Worm (Caenorhabditis elegans) whole organism, young adult: ENCODE data around the gene rgs-3.
A peak's percentile ranks its signal among the peaks of the same experiment; 100 is the strongest.
"Not testable (repeated sequence)": the region's sequence is repeated elsewhere in the genome, so short reads cannot be mapped to it uniquely, and the experiment has no call there.

Experiments
- B0019.2 ChIP-seq: fragments of 200-800 bp; sonication (Bioruptor generic); conservative IDR thresholded peaks from 2 replicates; pipeline ENCODE4 v1.3.6; 2022; ENCODE audit warnings: missing genetic modification reagents, missing genetic modification characterization, missing compliant biosample characterization
- D2030.7 ChIP-seq: fragments of 200-800 bp; sonication (Bioruptor generic); IDR thresholded peaks from 2 replicates; pipeline ENCODE4 v1.3.6; 2022; ENCODE audit warnings: missing genetic modification reagents, missing genetic modification characterization, missing compliant biosample characterization
- K12H6.12 ChIP-seq: fragments of 200-800 bp; sonication (Bioruptor generic); optimal IDR thresholded peaks from 2 replicates; lab custom pipeline; 2018; ENCODE audit warnings: mild to moderate bottlenecking, missing genetic modification characterization, missing compliant biosample characterization
- Y56A3A.18 ChIP-seq: fragments of 200-800 bp; sonication (Bioruptor generic); IDR thresholded peaks from 2 replicates; pipeline ENCODE4 v1.3.6; 2022; ENCODE audit warnings: missing genetic modification reagents, missing genetic modification characterization, missing compliant biosample characterization
- ZK185.1 ChIP-seq: sonication (generic microtip); optimal IDR thresholded peaks from 2 replicates; lab custom pipeline; 2016; ENCODE audit warnings: mild to moderate bottlenecking, missing genetic modification characterization, missing compliant biosample characterization; ENCODE audit not compliant: poor library complexity, severe bottlenecking
- aptf-2 ChIP-seq: fragments of 200-800 bp; sonication (Bioruptor generic); conservative IDR thresholded peaks from 2 replicates; pipeline ENCODE4 v1.3.6; 2022; ENCODE audit warnings: missing genetic modification reagents, missing genetic modification characterization, missing compliant biosample characterization
- atf-7 ChIP-seq: sonication (generic microtip); optimal IDR thresholded peaks from 2 replicates; lab custom pipeline; 2017; ENCODE audit warnings: mild to moderate bottlenecking, missing genetic modification characterization, missing compliant biosample characterization
- attf-6 ChIP-seq: fragments of 200-800 bp; sonication (Bioruptor generic); IDR thresholded peaks from 2 replicates; pipeline ENCODE4 v1.3.6; 2022; ENCODE audit warnings: missing genetic modification reagents, missing genetic modification characterization, missing compliant biosample characterization
- ceh-58 ChIP-seq: fragments of 200-800 bp; sonication (Bioruptor generic); IDR thresholded peaks from 2 replicates; pipeline ENCODE4 v1.3.6; 2022; ENCODE audit warnings: missing genetic modification characterization, missing compliant biosample characterization
- dpl-1 ChIP-seq: fragments of 150-350 bp; optimal IDR thresholded peaks from 2 replicates; lab custom pipeline; 2014; ENCODE audit warnings: missing biosample characterization, missing genetic modification reagents, missing genetic modification characterization
- ekl-4 ChIP-seq: fragments of 200-800 bp; sonication (Bioruptor generic); IDR thresholded peaks from 2 replicates; pipeline ENCODE4 v1.3.6; 2022; ENCODE audit warnings: missing genetic modification reagents, missing genetic modification characterization, missing compliant biosample characterization
- hlh-12 ChIP-seq: sonication (generic microtip); optimal IDR thresholded peaks from 2 replicates; lab custom pipeline; 2016; ENCODE audit warnings: missing genetic modification characterization, missing compliant biosample characterization
- hmg-1.2 ChIP-seq: fragments of 200-800 bp; sonication (Bioruptor generic); IDR thresholded peaks from 2 replicates; pipeline ENCODE4 v1.3.6; 2022; ENCODE audit warnings: missing genetic modification reagents, missing genetic modification characterization, missing compliant biosample characterization
- hsf-1 ChIP-seq: fragments of 200-800 bp; sonication (Bioruptor generic); IDR thresholded peaks from 2 replicates; pipeline ENCODE4 v1.3.6; 2022; ENCODE audit warnings: missing genetic modification reagents, missing genetic modification characterization, missing compliant biosample characterization
- let-607 ChIP-seq, 2 experiments: fragments of 200-800 bp in 1 of 2; sonication (Bioruptor generic) in 1 of 2; sonication (generic microtip) in 1 of 2; optimal IDR thresholded peaks; 2 replicates each; lab custom pipeline; 2016 to 2018; ENCODE audit warnings: mild to moderate bottlenecking in 2 of 2, missing compliant biosample characterization in 2 of 2, missing genetic modification characterization in 2 of 2, moderate library complexity in 2 of 2, missing genotype in 1 of 2
- lin-26 ChIP-seq: fragments of 200-800 bp; sonication (Bioruptor generic); IDR thresholded peaks from 2 replicates; pipeline ENCODE4 v1.3.6; 2022; ENCODE audit warnings: missing genetic modification reagents, missing genetic modification characterization, missing compliant biosample characterization
- lin-40 ChIP-seq: sonication (generic microtip); optimal IDR thresholded peaks from 2 replicates; lab custom pipeline; 2016; ENCODE audit warnings: missing genetic modification characterization, mild to moderate bottlenecking, missing compliant biosample characterization, missing genotype, missing genetic modification reagents
- lir-1 ChIP-seq: fragments of 200-800 bp; sonication (Bioruptor generic); conservative IDR thresholded peaks from 2 replicates; pipeline ENCODE4 v1.3.6; 2022; ENCODE audit warnings: missing genetic modification reagents, missing genetic modification characterization, missing compliant biosample characterization
- lsl-1 ChIP-seq: fragments of 200-800 bp; sonication (Bioruptor generic); optimal IDR thresholded peaks from 2 replicates; lab custom pipeline; 2018; ENCODE audit warnings: mild to moderate bottlenecking, missing genetic modification characterization, moderate library complexity, missing compliant biosample characterization
- madf-10 ChIP-seq: sonication (generic microtip); optimal IDR thresholded peaks from 2 replicates; lab custom pipeline; 2016; ENCODE audit warnings: mild to moderate bottlenecking, missing genetic modification characterization, missing compliant biosample characterization
- madf-3 ChIP-seq: fragments of 200-800 bp; sonication (Bioruptor generic); IDR thresholded peaks from 2 replicates; pipeline ENCODE4 v1.3.6; 2022; ENCODE audit warnings: missing genetic modification reagents, missing genetic modification characterization, missing compliant biosample characterization
- madf-6 ChIP-seq: fragments of 200-800 bp; sonication (Bioruptor generic); IDR thresholded peaks from 2 replicates; pipeline ENCODE4 v1.3.6; 2022; ENCODE audit warnings: missing genetic modification reagents, missing genetic modification characterization, missing compliant biosample characterization
- madf-8 ChIP-seq: fragments of 200-800 bp; sonication (Bioruptor generic); conservative IDR thresholded peaks from 2 replicates; pipeline ENCODE4 v1.3.6; 2022; ENCODE audit warnings: missing genetic modification reagents, missing genetic modification characterization, missing compliant biosample characterization
- nhr-27 ChIP-seq: fragments of 200-800 bp; sonication (Bioruptor generic); optimal IDR thresholded peaks from 2 replicates; lab custom pipeline; 2018; ENCODE audit warnings: mild to moderate bottlenecking, missing genetic modification characterization, moderate library complexity, missing compliant biosample characterization
- pbrm-1 ChIP-seq: fragments of 200-800 bp; sonication (Bioruptor generic); IDR thresholded peaks from 2 replicates; pipeline ENCODE4 v1.3.6; 2022; ENCODE audit warnings: missing genetic modification reagents, missing genetic modification characterization, missing compliant biosample characterization
- rcor-1 ChIP-seq: fragments of 200-800 bp; sonication (Bioruptor generic); IDR thresholded peaks from 2 replicates; pipeline ENCODE4 v1.3.6; 2022; ENCODE audit warnings: missing genetic modification reagents, missing genetic modification characterization, missing compliant biosample characterization
- rpc-1 ChIP-seq, 2 experiments: fragments of 150-350 bp in 1 of 2; sonication (generic microtip) in 1 of 2; optimal IDR thresholded peaks; 2 replicates each; lab custom pipeline; 2014 to 2018; ENCODE audit warnings: missing biosample characterization in 1 of 2, missing genetic modification characterization in 1 of 2, missing genetic modification reagents in 1 of 2, missing genotype in 1 of 2
- sptf-2 ChIP-seq: fragments of 200-800 bp; sonication (Bioruptor generic); optimal IDR thresholded peaks from 2 replicates; lab custom pipeline; 2018; ENCODE audit warnings: mild to moderate bottlenecking, missing genetic modification characterization, missing compliant biosample characterization
- tbp1 ChIP-seq: fragments of 200-800 bp; sonication (Bioruptor generic); optimal IDR thresholded peaks from 2 replicates; lab custom pipeline; 2018; ENCODE audit warnings: mild to moderate bottlenecking, missing genetic modification characterization, missing compliant biosample characterization
- tbx-9 ChIP-seq: sonication (generic microtip); optimal IDR thresholded peaks from 2 replicates; lab custom pipeline; 2016; ENCODE audit warnings: borderline replicate concordance, missing genetic modification characterization, inconsistent platforms, missing compliant biosample characterization
- xnd-1 ChIP-seq: sonication (generic microtip); optimal IDR thresholded peaks from 2 replicates; lab custom pipeline; 2016; ENCODE audit warnings: missing genotype, missing genetic modification reagents, missing genetic modification characterization, missing compliant biosample characterization
- ztf-22 ChIP-seq: fragments of 200-800 bp; sonication (Bioruptor generic); optimal IDR thresholded peaks from 2 replicates; lab custom pipeline; 2018; ENCODE audit warnings: mild to moderate bottlenecking, missing genetic modification characterization, moderate library complexity, missing compliant biosample characterization
- ztf-25 ChIP-seq: fragments of 200-800 bp; sonication (Bioruptor generic); IDR thresholded peaks from 2 replicates; pipeline ENCODE4 v1.3.6; 2022; ENCODE audit warnings: missing genetic modification reagents, missing genetic modification characterization, missing compliant biosample characterization

Gene rgs-3

DNA sequence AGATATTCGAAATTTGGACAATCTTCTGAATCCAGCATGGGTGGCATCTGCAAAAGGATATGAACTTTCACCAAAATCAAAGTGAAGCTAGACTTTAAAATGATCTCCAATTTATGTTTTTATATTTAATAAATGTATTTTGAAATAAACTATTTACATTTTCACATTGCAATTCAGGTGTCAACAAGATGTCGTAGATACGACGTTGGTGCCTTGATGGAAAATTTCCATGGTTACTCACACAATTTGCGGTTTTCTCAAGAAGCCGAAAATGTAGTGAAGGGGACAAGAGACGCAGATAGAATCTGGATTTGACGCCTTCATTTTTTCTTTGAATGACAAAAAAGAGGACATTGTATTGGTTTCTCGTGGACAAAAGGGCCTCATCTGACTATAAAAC lies at the start of gene rgs-3:
Gene rgs-3 (plus strand): TSS at position 301 of the 400 bp plus-strand sequence.
- TF ChIP-seq K12H6.12 (tag; lab: Kevin White, UChicago) (no peak), tbx-9 (tag; lab: Kevin White, UChicago) (no peak), madf-3 (GFP tag; lab: Robert Waterston, UW) (no peak), lir-1 (GFP tag; lab: Robert Waterston, UW) (no peak), B0019.2 (GFP tag; lab: Robert Waterston, UW) (no peak), madf-6 (GFP tag; lab: Robert Waterston, UW) (no peak), ZK185.1 (tag; lab: Kevin White, UChicago) (no peak), madf-8 (GFP tag; lab: Robert Waterston, UW) (no peak), let-607 (tag; optimal IDR thresholded peaks at IDR 0.05; lab: Kevin White, UChicago) (no peak), aptf-2 (no peak), ztf-22 (GFP tag; lab: Kevin White, UChicago) (no peak), xnd-1 (tag; lab: Kevin White, UChicago) (no peak), nhr-27 (tag; lab: Kevin White, UChicago) (no peak), dpl-1 (GFP tag; lab: Kevin White, UChicago) (no peak)
- TF ChIP-seq, all 124 proteins: peak for 0

DNA sequence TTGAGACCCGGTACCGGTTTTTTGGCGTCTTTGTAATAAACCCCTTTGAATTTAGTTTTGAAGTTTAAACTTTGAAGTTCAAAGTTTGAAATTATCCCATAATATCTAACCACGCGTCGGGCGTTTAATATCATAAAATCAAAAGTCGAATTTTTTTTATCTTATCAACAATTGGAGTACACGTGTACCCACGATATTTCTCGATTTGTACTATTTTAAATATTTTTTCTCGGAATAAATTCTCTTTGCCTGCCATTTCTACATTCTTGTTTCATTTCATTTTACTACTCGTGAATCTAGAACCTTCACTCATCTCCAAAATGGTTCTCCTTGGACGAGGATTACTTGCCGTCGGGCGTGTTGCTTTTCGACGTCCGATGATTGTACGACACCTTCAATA lies 49.5 kb upstream of the rgs-3 start, which contains the start of gene gldc-1:
Gene gldc-1 (plus strand): TSS at position 301 of the 400 bp plus-strand sequence.
- TF ChIP-seq madf-6 (GFP tag; lab: Robert Waterston, UW): no peak
- no peak for TF ChIP-seq ekl-4 (GFP tag; lab: Robert Waterston, UW)
- no peak for TF ChIP-seq atf-7
- TF ChIP-seq lsl-1: no peak
- TF ChIP-seq madf-10 (tag; lab: Kevin White, UChicago): no peak
- no peak for TF ChIP-seq pbrm-1
- TF ChIP-seq lin-40 (tag; lab: Kevin White, UChicago): no peak
- TF ChIP-seq hlh-12: no peak
- TF ChIP-seq sptf-2 (GFP tag; lab: Kevin White, UChicago): no peak
- TF ChIP-seq, all 124 proteins: peak for 0

- TF ChIP-seq hsf-1: peak; percentile 70; the same call in 1 of the 2 replicates
- peak; percentile 61; the same call in 1 of the 2 replicates for TF ChIP-seq ekl-4 (GFP tag; lab: Robert Waterston, UW)
- not testable (repeated sequence) for TF ChIP-seq rpc-1 (optimal IDR thresholded peaks at IDR 0.05; lab: Kevin White, UChicago)
- peak; percentile 39 for TF ChIP-seq rpc-1 (tag; optimal IDR thresholded peaks at IDR 0.05; lab: Kevin White, UChicago)
- peak; percentile 84 for TF ChIP-seq lin-26 (GFP tag; lab: Robert Waterston, UW)
- TF ChIP-seq D2030.7: peak; percentile 64
- TF ChIP-seq attf-6 (GFP tag; lab: Robert Waterston, UW): peak; percentile 54; the same call in 1 of the 2 replicates
- TF ChIP-seq tbp1 (GFP tag; lab: Kevin White, UChicago): peak; percentile 44
- TF ChIP-seq rcor-1 (GFP tag; lab: Robert Waterston, UW): 0 out of 2 replicates have a peak, but pooled peaks have one; percentile 44
- 0 out of 2 replicates have a peak, but pooled peaks have one; percentile 23 for TF ChIP-seq hmg-1.2 (GFP tag; lab: Robert Waterston, UW)
- TF ChIP-seq madf-6 (GFP tag; lab: Robert Waterston, UW): peak; percentile 55; the same call in 1 of the 2 replicates
- 0 out of 2 replicates have a peak, but pooled peaks have one; percentile 59 for TF ChIP-seq ztf-25
- TF ChIP-seq ceh-58 (GFP tag; lab: Robert Waterston, UW): peak; percentile 47; the same call in 1 of the 2 replicates
- 0 out of 2 replicates have a peak, but pooled peaks have one; percentile 43 for TF ChIP-seq madf-3 (GFP tag; lab: Robert Waterston, UW)
- TF ChIP-seq Y56A3A.18: 0 out of 2 replicates have a peak, but pooled peaks have one; percentile 60
Measured at ce11 chrII:6054561-6054960, 45.0 kb upstream of the rgs-3 start.
